Fruit fly (Drosophila melanogaster) S2 (cell line): Measurements from ENCODE around the gene CG10550.

Source experiments
- CG8478 ChIP-seq: fragments of >200 bp; optimal IDR thresholded peaks from 2 replicates; lab custom pipeline; 2018
- CTCF ChIP-seq, 2 experiments: fragments of >200 bp; optimal IDR thresholded peaks; 2 replicates each; lab custom pipeline; 2018

- no peak for TF ChIP-seq CG8478 (lab: Kevin White, UChicago)
- TF ChIP-seq CTCF (optimal IDR thresholded peaks at IDR 0.05; lab: Kevin White, UChicago), result no peak
Measured at dm6 chr3R:25346899-25347298, 38.7 kb upstream of the CG10550 start, which contains the start of gene tobi.
